Fruit fly (Drosophila melanogaster) whole organism, embryonic: ENCODE results near the gene CG2059.
A peak's percentile ranks its signal among the peaks of the same experiment; 100 is the strongest.

Experiments
- ATbp ChIP-seq: fragments of 200-800 bp; sonication (Bioruptor generic); optimal IDR thresholded peaks from 2 replicates; lab custom pipeline; 2017; ENCODE audit warnings: missing biosample characterization, mild to moderate bottlenecking, missing genetic modification characterization, missing genetic modification reagents
- Awh ChIP-seq: fragments of 200-800 bp; sonication (Bioruptor generic); IDR thresholded peaks from 2 replicates; pipeline ENCODE4, ENCODE4 v1.3.6; 2022; ENCODE audit warnings: missing biosample characterization, missing genetic modification characterization
- CG10209 ChIP-seq: fragments of 200-800 bp; sonication (Bioruptor generic); optimal IDR thresholded peaks from 3 replicates; lab custom pipeline; 2017; ENCODE audit warnings: missing biosample characterization, mild to moderate bottlenecking, missing genetic modification characterization, missing genetic modification reagents
- CG10321 ChIP-seq: fragments of 200-800 bp; sonication (Bioruptor generic); IDR thresholded peaks from 2 replicates; pipeline ENCODE4 v1.3.6; 2022; ENCODE audit warnings: missing biosample characterization, missing genetic modification characterization
- CG12219 ChIP-seq: fragments of 200-800 bp; sonication (Bioruptor generic); optimal IDR thresholded peaks from 3 replicates; lab custom pipeline; 2018; ENCODE audit warnings: missing biosample characterization, mild to moderate bottlenecking, missing genetic modification characterization
- CG12236 ChIP-seq: fragments of 200-800 bp; sonication (Bioruptor generic); optimal IDR thresholded peaks from 2 replicates; lab custom pipeline; 2016; ENCODE audit warnings: missing biosample characterization, missing genetic modification characterization
- CG12391 ChIP-seq: fragments of 200-800 bp; sonication (Bioruptor generic); optimal IDR thresholded peaks from 3 replicates; lab custom pipeline; 2018; ENCODE audit warnings: missing biosample characterization, mild to moderate bottlenecking, missing genetic modification characterization, moderate library complexity
- CG14710 ChIP-seq: fragments of 200-800 bp; sonication (Bioruptor generic); optimal IDR thresholded peaks from 3 replicates; lab custom pipeline; 2019; ENCODE audit warnings: missing biosample characterization, mild to moderate bottlenecking, missing genetic modification characterization, moderate library complexity
- CG14965 ChIP-seq: fragments of 200-800 bp; sonication (Bioruptor generic); optimal IDR thresholded peaks from 2 replicates; lab custom pipeline; 2016; ENCODE audit warnings: missing biosample characterization, missing genetic modification characterization, borderline replicate concordance
- CG17359 ChIP-seq: fragments of 200-800 bp; sonication (Bioruptor generic); optimal IDR thresholded peaks from 3 replicates; lab custom pipeline; 2018; ENCODE audit warnings: missing biosample characterization, mild to moderate bottlenecking, missing genetic modification characterization, moderate library complexity
- CG17385 ChIP-seq: fragments of 200-800 bp; sonication (Bioruptor generic); optimal IDR thresholded peaks from 3 replicates; lab custom pipeline; 2018; ENCODE audit warnings: missing biosample characterization, mild to moderate bottlenecking, missing genetic modification characterization
- CG17802 ChIP-seq: fragments of 200-800 bp; sonication (Bioruptor generic); optimal IDR thresholded peaks from 2 replicates; lab custom pipeline; 2018; ENCODE audit warnings: missing biosample characterization, mild to moderate bottlenecking, missing genetic modification characterization, moderate library complexity
- CG31365 ChIP-seq: fragments of 200-800 bp; sonication (Bioruptor generic); optimal IDR thresholded peaks from 2 replicates; lab custom pipeline; 2018; ENCODE audit warnings: missing biosample characterization, mild to moderate bottlenecking, missing genetic modification characterization
- CG4854 ChIP-seq: fragments of 200-800 bp; sonication (Bioruptor generic); optimal IDR thresholded peaks from 2 replicates; lab custom pipeline; 2016; ENCODE audit warnings: missing biosample characterization, missing genetic modification characterization, inconsistent platforms
- CG6272 ChIP-seq: fragments of 200-800 bp; sonication (Bioruptor generic); IDR thresholded peaks from 2 replicates; pipeline ENCODE4 v1.3.6; 2022; ENCODE audit warnings: missing biosample characterization, missing genetic modification characterization
- CG7357 ChIP-seq: fragments of 200-800 bp; sonication (Bioruptor generic); IDR thresholded peaks from 3 replicates; pipeline ENCODE4 v1.3.6; 2022; ENCODE audit warnings: missing biosample characterization, missing genetic modification characterization
- CG7839 ChIP-seq: fragments of 200-800 bp; sonication (Bioruptor generic); optimal IDR thresholded peaks from 3 replicates; lab custom pipeline; 2018; ENCODE audit warnings: missing biosample characterization, mild to moderate bottlenecking, missing genetic modification characterization, moderate library complexity
- CG7928 ChIP-seq: fragments of 200-800 bp; sonication (Bioruptor generic); optimal IDR thresholded peaks from 2 replicates; lab custom pipeline; 2017; ENCODE audit warnings: missing biosample characterization, mild to moderate bottlenecking, missing genetic modification characterization
- CrebB ChIP-seq: fragments of 200-800 bp; sonication (Bioruptor generic); optimal IDR thresholded peaks from 3 replicates; lab custom pipeline; 2018; ENCODE audit warnings: missing biosample characterization, mild to moderate bottlenecking, missing genetic modification characterization
- E2f1 ChIP-seq: fragments of 200-800 bp; sonication (Bioruptor generic); IDR thresholded peaks from 2 replicates; pipeline ENCODE4 v1.3.6; 2022; ENCODE audit warnings: missing biosample characterization, missing genetic modification characterization
- Fer1 ChIP-seq: fragments of 200-800 bp; sonication (Bioruptor generic); optimal IDR thresholded peaks from 2 replicates; lab custom pipeline; 2017; ENCODE audit warnings: missing biosample characterization, mild to moderate bottlenecking, missing genetic modification characterization
- HmgZ ChIP-seq: fragments of 200-800 bp; sonication (Bioruptor generic); optimal IDR thresholded peaks from 2 replicates; lab custom pipeline; 2018; ENCODE audit warnings: missing biosample characterization, mild to moderate bottlenecking, missing genetic modification characterization
- Hmr ChIP-seq: fragments of 200-800 bp; sonication (Bioruptor generic); optimal IDR thresholded peaks from 3 replicates; lab custom pipeline; 2017; ENCODE audit warnings: mild to moderate bottlenecking, missing biosample characterization, missing genetic modification reagents, missing genetic modification characterization
- Lhr ChIP-seq: fragments of 200-800 bp; sonication (Bioruptor generic); optimal IDR thresholded peaks from 3 replicates; lab custom pipeline; 2017; ENCODE audit warnings: mild to moderate bottlenecking, missing biosample characterization, missing genetic modification reagents, missing genetic modification characterization
- MTF-1 ChIP-seq: fragments of 200-800 bp; sonication (Bioruptor generic); optimal IDR thresholded peaks from 2 replicates; lab custom pipeline; 2018; ENCODE audit warnings: missing biosample characterization, mild to moderate bottlenecking, missing genetic modification characterization, borderline replicate concordance
- Mad ChIP-seq: fragments of 200-800 bp; sonication (Bioruptor generic); optimal IDR thresholded peaks from 2 replicates; lab custom pipeline; 2016; ENCODE audit warnings: missing biosample characterization, missing genetic modification characterization
- NFAT ChIP-seq: fragments of 200-800 bp; sonication (Bioruptor generic); IDR thresholded peaks from 2 replicates; pipeline ENCODE4 v1.3.6; 2022; ENCODE audit warnings: missing biosample characterization, missing genetic modification characterization
- Neu2 ChIP-seq: fragments of 200-800 bp; sonication (Bioruptor generic); optimal IDR thresholded peaks from 3 replicates; lab custom pipeline; 2016; ENCODE audit warnings: missing biosample characterization, missing genetic modification characterization, borderline replicate concordance
- Ravus ChIP-seq: fragments of 200-800 bp; sonication (Bioruptor generic); IDR thresholded peaks from 2 replicates; pipeline ENCODE4 v1.3.6; 2022; ENCODE audit warnings: missing biosample characterization, missing genetic modification characterization
- Rfx ChIP-seq: fragments of 200-800 bp; sonication (Bioruptor generic); IDR thresholded peaks from 2 replicates; pipeline ENCODE4 v1.3.6; 2022; ENCODE audit warnings: missing biosample characterization, missing genetic modification characterization
- Side ChIP-seq: fragments of 200-800 bp; sonication (Bioruptor generic); optimal IDR thresholded peaks from 2 replicates; lab custom pipeline; 2016; ENCODE audit warnings: missing biosample characterization, missing genetic modification characterization
- Stat92E ChIP-seq, 3 experiments: fragments of >200 bp in 2 of 3; fragments of 200-800 bp in 1 of 3; sonication (Bioruptor generic) in 1 of 3; optimal IDR thresholded peaks; 2 replicates each; lab custom pipeline; 2017 to 2019; ENCODE audit warnings: missing biosample characterization in 3 of 3, missing genetic modification characterization in 3 of 3, mild to moderate bottlenecking in 1 of 3, moderate library complexity in 1 of 3
- ac ChIP-seq: fragments of 200-800 bp; sonication (Bioruptor generic); optimal IDR thresholded peaks from 3 replicates; lab custom pipeline; 2017; ENCODE audit warnings: missing biosample characterization, mild to moderate bottlenecking, missing genetic modification characterization
- bcd ChIP-seq: fragments of 200-800 bp; sonication (Bioruptor generic); optimal IDR thresholded peaks from 2 replicates; lab custom pipeline; 2017; ENCODE audit warnings: missing biosample characterization, mild to moderate bottlenecking, missing genetic modification characterization
- dm ChIP-seq: fragments of 200-800 bp; sonication (Bioruptor generic); optimal IDR thresholded peaks from 3 replicates; lab custom pipeline; 2016; ENCODE audit warnings: missing biosample characterization, missing genetic modification characterization
- eve ChIP-seq, 2 experiments: fragments of >200 bp; optimal IDR thresholded peaks; 2 replicates each; lab custom pipeline; 2017; ENCODE audit warnings: missing biosample characterization in 2 of 2, missing genetic modification characterization in 2 of 2
- fd102C ChIP-seq: fragments of 200-800 bp; sonication (Bioruptor generic); optimal IDR thresholded peaks from 2 replicates; lab custom pipeline; 2018; ENCODE audit warnings: missing biosample characterization, mild to moderate bottlenecking, missing genetic modification characterization, moderate library complexity
- gce ChIP-seq: fragments of 200-800 bp; sonication (Bioruptor generic); IDR thresholded peaks from 3 replicates; pipeline ENCODE4 v1.3.6; 2022; ENCODE audit warnings: missing biosample characterization, missing genetic modification characterization
- org-1 ChIP-seq: fragments of 200-800 bp; sonication (Bioruptor generic); optimal IDR thresholded peaks from 2 replicates; lab custom pipeline; 2017; ENCODE audit warnings: missing biosample characterization, missing genetic modification characterization
- rib ChIP-seq: fragments of 200-800 bp; sonication (Bioruptor generic); IDR thresholded peaks from 2 replicates; pipeline ENCODE4 v1.3.6; 2022; ENCODE audit warnings: missing biosample characterization, missing genetic modification characterization
- ro ChIP-seq: fragments of 200-800 bp; sonication (Bioruptor generic); IDR thresholded peaks from 2 replicates; pipeline ENCODE4 v1.3.6; 2022; ENCODE audit warnings: missing biosample characterization, missing genetic modification characterization
- run ChIP-seq: fragments of 200-800 bp; sonication (Bioruptor generic); optimal IDR thresholded peaks from 3 replicates; lab custom pipeline; 2018; ENCODE audit warnings: missing biosample characterization, mild to moderate bottlenecking, missing genetic modification characterization
- sima ChIP-seq: fragments of 200-800 bp; sonication (Bioruptor generic); optimal IDR thresholded peaks from 2 replicates; lab custom pipeline; 2016; ENCODE audit warnings: missing biosample characterization, missing genetic modification characterization
- sob ChIP-seq: fragments of 200-800 bp; sonication (Bioruptor generic); IDR thresholded peaks from 2 replicates; pipeline ENCODE4 v1.3.6; 2022; ENCODE audit warnings: missing biosample characterization, missing genetic modification characterization
- sqz ChIP-seq: fragments of 200-800 bp; sonication (Bioruptor generic); optimal IDR thresholded peaks from 3 replicates; lab custom pipeline; 2018; ENCODE audit warnings: missing biosample characterization, mild to moderate bottlenecking, missing genetic modification characterization
- ttk ChIP-seq: fragments of 200-800 bp; sonication (Bioruptor generic); IDR thresholded peaks from 2 replicates; pipeline ENCODE4 v2.1.2; 2022; ENCODE audit warnings: missing biosample characterization, missing genetic modification characterization
- vfl ChIP-seq: fragments of 200-800 bp; sonication (Bioruptor generic); optimal IDR thresholded peaks from 2 replicates; lab custom pipeline; 2016; ENCODE audit warnings: missing biosample characterization, missing genetic modification characterization
- zen2 ChIP-seq: fragments of 200-800 bp; sonication (Bioruptor generic); IDR thresholded peaks from 3 replicates; pipeline ENCODE4 v1.3.6; 2022; ENCODE audit warnings: missing biosample characterization, missing genetic modification characterization; ENCODE audit not compliant: partially characterized antibody

The CG2059 gene

dm6 chrX:7299399-7300355 is 13.5 kb downstream of the CG2059 start (continued):
- TF ChIP-seq CG6272 (GFP tag; lab: Robert Waterston, UW), result 0 out of 2 replicates have a peak, but pooled peaks have one; percentile 7
- no peak for TF ChIP-seq CG14965 (GFP tag; lab: Kevin White, UChicago)
- no peak for TF ChIP-seq CrebB (tag; lab: Kevin White, UChicago)
- TF ChIP-seq Lhr (GFP tag; lab: Kevin White, UChicago), result no peak
- no peak for TF ChIP-seq MTF-1 (GFP tag; lab: Kevin White, UChicago)
- TF ChIP-seq E2f1 (GFP tag; lab: Robert Waterston, UW), result peak; percentile 45
- no peak for TF ChIP-seq Awh (GFP tag; lab: Robert Waterston, UW)
- no peak for TF ChIP-seq sqz (GFP tag; lab: Kevin White, UChicago)
- TF ChIP-seq vfl (GFP tag; lab: Kevin White, UChicago), result no peak
- TF ChIP-seq CG7357 (GFP tag; lab: Robert Waterston, UW), result peak; percentile 50; the same call in 2 of the 3 replicates
- peak; percentile 74 for TF ChIP-seq CG12236 (GFP tag; lab: Kevin White, UChicago)
- no peak for TF ChIP-seq NFAT (GFP tag; lab: Robert Waterston, UW)
- TF ChIP-seq dm (GFP tag; lab: Kevin White, UChicago), result no peak
- no peak for TF ChIP-seq ro (GFP tag; lab: Robert Waterston, UW)
- no peak for TF ChIP-seq CG14710 (tag; lab: Kevin White, UChicago)
- peak; percentile 43 for TF ChIP-seq CG12391 (tag; lab: Kevin White, UChicago)
- peak; percentile 52 for TF ChIP-seq Rfx
- TF ChIP-seq HmgZ (tag; lab: Kevin White, UChicago), result no peak
- TF ChIP-seq ttk (GFP tag; lab: Robert Waterston, UW), result peak; percentile 38; the same call in 1 of the 2 replicates
- TF ChIP-seq CG12219 (GFP tag; lab: Kevin White, UChicago), result no peak
- TF ChIP-seq CG17385 (GFP tag; lab: Kevin White, UChicago), result no peak
- TF ChIP-seq CG17802 (tag; lab: Kevin White, UChicago), result no peak
- peak; percentile 39 for TF ChIP-seq CG10209 (GFP tag; lab: Kevin White, UChicago)
- no peak for TF ChIP-seq run (tag; lab: Kevin White, UChicago)
- TF ChIP-seq ac (GFP tag; lab: Kevin White, UChicago), result no peak
- peak; percentile 43 for TF ChIP-seq CG17359
- no peak for TF ChIP-seq CG4854 (GFP tag; lab: Kevin White, UChicago)
- TF ChIP-seq CG10321 (GFP tag; lab: Robert Waterston, UW), result no peak
- no peak for TF ChIP-seq Stat92E (GFP tag; optimal IDR thresholded peaks at IDR 0.05; lab: Kevin White, UChicago)
- TF ChIP-seq Ravus (GFP tag; lab: Robert Waterston, UW), result no peak
- no peak for TF ChIP-seq Neu2 (GFP tag; lab: Kevin White, UChicago)
- no peak; the same call in 2 of the 3 replicates for TF ChIP-seq gce
- peak; percentile 48 for TF ChIP-seq Hmr (GFP tag; lab: Kevin White, UChicago)
- TF ChIP-seq sima (GFP tag; lab: Kevin White, UChicago), result no peak
- TF ChIP-seq Fer1 (GFP tag; lab: Kevin White, UChicago), result peak; percentile 17
- TF ChIP-seq CG7839 (tag; lab: Kevin White, UChicago), result peak; percentile 60
- TF ChIP-seq eve (GFP tag; optimal IDR thresholded peaks at IDR 0.05; lab: Kevin White, UChicago), result no peak
- TF ChIP-seq bcd (GFP tag; lab: Kevin White, UChicago), result peak; percentile 38
- no peak for TF ChIP-seq rib (GFP tag; lab: Robert Waterston, UW)
- peak; percentile 37 for TF ChIP-seq org-1 (GFP tag; lab: Kevin White, UChicago)
- peak; percentile 2 for TF ChIP-seq Mad (GFP tag; lab: Kevin White, UChicago)
- no peak for TF ChIP-seq Side
- no peak for TF ChIP-seq CG31365 (tag; lab: Kevin White, UChicago)
- TF ChIP-seq ATbp (GFP tag; lab: Kevin White, UChicago), result peak; percentile 12
- TF ChIP-seq zen2 (GFP tag; lab: Robert Waterston, UW), result 0 out of 3 replicates have a peak, but pooled peaks have one; percentile 17
- 0 out of 2 replicates have a peak, but pooled peaks have one; percentile 19 for TF ChIP-seq sob (GFP tag; lab: Robert Waterston, UW)
- no peak for TF ChIP-seq CG7928 (GFP tag; lab: Kevin White, UChicago)
- no peak for TF ChIP-seq fd102C (GFP tag; lab: Kevin White, UChicago)
